Worm (Caenorhabditis elegans) whole organism, mixed stage, embryonic: ENCODE data around the gene F28C6.9.

Experiments used
- blmp-1 ChIP-seq: fragments of 150-350 bp; optimal IDR thresholded peaks from 2 replicates; lab custom pipeline; 2014; ENCODE audit warnings: missing biosample characterization, missing genetic modification characterization
- elt-3 ChIP-seq: fragments of 150-350 bp; optimal IDR thresholded peaks from 2 replicates; lab custom pipeline; 2014; ENCODE audit warnings: missing biosample characterization, missing genetic modification characterization
- flh-1 ChIP-seq: fragments of 200-800 bp; sonication (Bioruptor generic); optimal IDR thresholded peaks from 2 replicates; lab custom pipeline; 2018; ENCODE audit warnings: mild to moderate bottlenecking, missing genetic modification characterization, moderate library complexity, missing compliant biosample characterization
- lsy-2 ChIP-seq: fragments of 150-350 bp; optimal IDR thresholded peaks from 2 replicates; lab custom pipeline; 2014; ENCODE audit warnings: missing biosample characterization, missing genetic modification characterization
- mab-5 ChIP-seq: fragments of 150-350 bp; optimal IDR thresholded peaks from 2 replicates; lab custom pipeline; 2014; ENCODE audit warnings: missing biosample characterization, missing genetic modification characterization
- nhr-2 ChIP-seq: fragments of 150-350 bp; optimal IDR thresholded peaks from 2 replicates; lab custom pipeline; 2014; ENCODE audit warnings: missing biosample characterization, missing genetic modification characterization
- nhr-237 ChIP-seq: fragments of 150-350 bp; optimal IDR thresholded peaks from 2 replicates; lab custom pipeline; 2014; ENCODE audit warnings: missing biosample characterization, missing genetic modification characterization
- nhr-28 ChIP-seq: fragments of 150-350 bp; optimal IDR thresholded peaks from 2 replicates; lab custom pipeline; 2014; ENCODE audit warnings: missing biosample characterization, missing genetic modification characterization
- nhr-76 ChIP-seq: sonication (generic microtip); optimal IDR thresholded peaks from 2 replicates; lab custom pipeline; 2017; ENCODE audit warnings: missing biosample characterization, missing genetic modification characterization
- pha-4 ChIP-seq: fragments of 150-350 bp; optimal IDR thresholded peaks from 2 replicates; lab custom pipeline; 2018; ENCODE audit warnings: missing biosample characterization, missing genetic modification reagents, missing genetic modification characterization
- snpc-4 ChIP-seq: fragments of 150-350 bp; optimal IDR thresholded peaks from 2 replicates; lab custom pipeline; 2014; ENCODE audit warnings: missing biosample characterization, missing genetic modification characterization

ce11 chrII:8610085-8610484 is at the start of gene F28C6.9:
- TF ChIP-seq nhr-28 (tag; lab: Kevin White, UChicago): no peak
- no peak for TF ChIP-seq nhr-237 (tag; lab: Kevin White, UChicago)
- TF ChIP-seq blmp-1 (tag; lab: Kevin White, UChicago): no peak
- no peak for TF ChIP-seq mab-5
- TF ChIP-seq snpc-4: no peak
- TF ChIP-seq nhr-76: no peak
- no peak for TF ChIP-seq lsy-2
- TF ChIP-seq pha-4 (tag; lab: Kevin White, UChicago): no peak
- no peak for TF ChIP-seq elt-3 (tag; lab: Kevin White, UChicago)
- no peak for TF ChIP-seq nhr-2 (tag; lab: Kevin White, UChicago)
- no peak for TF ChIP-seq flh-1 (GFP tag; lab: Kevin White, UChicago)
